Worm (Caenorhabditis elegans) whole organism, L2 larva: ENCODE data around the gene T11F9.21.
A peak's percentile ranks its signal among the peaks of the same experiment; 100 is the strongest.

Source experiments
- C34F6.9 ChIP-seq: fragments of 150-350 bp; optimal IDR thresholded peaks from 2 replicates; lab custom pipeline; 2014; ENCODE audit warnings: missing biosample characterization, missing genetic modification characterization
- F13H6.1 ChIP-seq: sonication (generic microtip); optimal IDR thresholded peaks from 2 replicates; lab custom pipeline; 2016; ENCODE audit warnings: missing genetic modification characterization, missing compliant biosample characterization
- R02D3.7 ChIP-seq: fragments of 150-350 bp; optimal IDR thresholded peaks from 2 replicates; lab custom pipeline; 2014; ENCODE audit warnings: missing biosample characterization, missing genetic modification characterization
- Y55F3AM.14 ChIP-seq: fragments of 200-800 bp; sonication (Bioruptor generic); optimal IDR thresholded peaks from 2 replicates; lab custom pipeline; 2018; ENCODE audit warnings: mild to moderate bottlenecking, missing genetic modification characterization, missing compliant biosample characterization
- ZK546.5 ChIP-seq: sonication (generic microtip); optimal IDR thresholded peaks from 2 replicates; lab custom pipeline; 2017; ENCODE audit warnings: missing biosample characterization, missing genetic modification characterization
- alr-1 ChIP-seq: fragments of 150-350 bp; optimal IDR thresholded peaks from 2 replicates; lab custom pipeline; 2014; ENCODE audit warnings: missing biosample characterization, missing genetic modification characterization
- aly-2 ChIP-seq: fragments of 150-350 bp; optimal IDR thresholded peaks from 2 replicates; lab custom pipeline; 2014; ENCODE audit warnings: missing biosample characterization, missing genetic modification characterization
- ama-1 ChIP-seq: fragments of 150-350 bp; optimal IDR thresholded peaks from 2 replicates; lab custom pipeline; 2018; ENCODE audit warnings: inconsistent platforms
- blmp-1 ChIP-seq: sonication (generic microtip); optimal IDR thresholded peaks from 2 replicates; lab custom pipeline; 2017; ENCODE audit warnings: missing genetic modification characterization, mild to moderate bottlenecking, missing compliant biosample characterization, antibody characterized with exemption, moderate library complexity; ENCODE audit not compliant: insufficient read depth
- ceh-16 ChIP-seq: fragments of 150-350 bp; optimal IDR thresholded peaks from 2 replicates; lab custom pipeline; 2014; ENCODE audit warnings: missing biosample characterization, missing genetic modification characterization
- ceh-82 ChIP-seq: fragments of 150-350 bp; optimal IDR thresholded peaks from 2 replicates; lab custom pipeline; 2014; ENCODE audit warnings: missing biosample characterization, missing genetic modification characterization
- crh-2 ChIP-seq: sonication (generic microtip); optimal IDR thresholded peaks from 2 replicates; lab custom pipeline; 2017; ENCODE audit warnings: missing biosample characterization, missing genetic modification characterization
- dmd-4 ChIP-seq: sonication (generic microtip); optimal IDR thresholded peaks from 2 replicates; lab custom pipeline; 2017; ENCODE audit warnings: missing biosample characterization, missing genetic modification characterization
- egl-27 ChIP-seq: sonication (generic microtip); optimal IDR thresholded peaks from 3 replicates; lab custom pipeline; 2017; ENCODE audit warnings: missing biosample characterization, missing genetic modification reagents, missing genetic modification characterization
- elt-1 ChIP-seq: fragments of 150-350 bp; optimal IDR thresholded peaks from 2 replicates; lab custom pipeline; 2014; ENCODE audit warnings: missing biosample characterization, missing genetic modification characterization
- elt-3 ChIP-seq: sonication (generic microtip); optimal IDR thresholded peaks from 2 replicates; lab custom pipeline; 2017; ENCODE audit warnings: missing biosample characterization, missing genetic modification characterization
- fos-1 ChIP-seq: fragments of 150-350 bp; optimal IDR thresholded peaks from 2 replicates; lab custom pipeline; 2014; ENCODE audit warnings: missing biosample characterization, missing genetic modification characterization
- gmeb-1 ChIP-seq: fragments of 150-350 bp; optimal IDR thresholded peaks from 2 replicates; lab custom pipeline; 2014; ENCODE audit warnings: missing biosample characterization, missing genetic modification characterization
- lin-11 ChIP-seq: fragments of 150-350 bp; sonication (generic microtip); optimal IDR thresholded peaks from 2 replicates; lab custom pipeline; 2014; ENCODE audit warnings: missing biosample characterization, missing genetic modification characterization, inconsistent platforms, mixed read lengths
- lin-13 ChIP-seq: fragments of 150-350 bp; optimal IDR thresholded peaks from 2 replicates; lab custom pipeline; 2014; ENCODE audit warnings: missing biosample characterization, missing genetic modification reagents, missing genetic modification characterization
- lin-39 ChIP-seq: fragments of 150-350 bp; optimal IDR thresholded peaks from 2 replicates; lab custom pipeline; 2014; ENCODE audit warnings: missing biosample characterization, missing genetic modification reagents, missing genetic modification characterization
- lsy-2 ChIP-seq, 2 experiments: fragments of 150-350 bp in 1 of 2; sonication (generic microtip) in 1 of 2; optimal IDR thresholded peaks; 2 replicates each; lab custom pipeline; 2014 to 2017; ENCODE audit warnings: missing biosample characterization in 2 of 2, missing genetic modification characterization in 2 of 2
- mab-5 ChIP-seq: fragments of 150-350 bp; optimal IDR thresholded peaks from 2 replicates; lab custom pipeline; 2014; ENCODE audit warnings: missing biosample characterization, missing genetic modification characterization
- mbf-1 ChIP-seq: sonication (generic microtip); optimal IDR thresholded peaks from 2 replicates; lab custom pipeline; 2017; ENCODE audit warnings: missing biosample characterization, missing genetic modification characterization
- mdl-1 ChIP-seq, 2 experiments: fragments of 150-350 bp in 1 of 2; sonication (generic microtip) in 1 of 2; optimal IDR thresholded peaks; 2 replicates each; lab custom pipeline; 2017; ENCODE audit warnings: missing biosample characterization in 2 of 2, missing genetic modification characterization in 2 of 2
- nhr-10 ChIP-seq: sonication (generic microtip); optimal IDR thresholded peaks from 2 replicates; lab custom pipeline; 2017; ENCODE audit warnings: missing biosample characterization, missing genetic modification characterization
- nhr-11 ChIP-seq: fragments of 150-350 bp; optimal IDR thresholded peaks from 2 replicates; lab custom pipeline; 2014; ENCODE audit warnings: missing biosample characterization, missing genetic modification characterization
- nhr-12 ChIP-seq: fragments of 150-350 bp; optimal IDR thresholded peaks from 2 replicates; lab custom pipeline; 2014; ENCODE audit warnings: missing biosample characterization, missing genetic modification characterization
- nhr-129 ChIP-seq: fragments of 150-350 bp; optimal IDR thresholded peaks from 2 replicates; lab custom pipeline; 2014; ENCODE audit warnings: missing biosample characterization, missing genetic modification characterization
- nhr-21 ChIP-seq: fragments of 150-350 bp; optimal IDR thresholded peaks from 2 replicates; lab custom pipeline; 2014; ENCODE audit warnings: missing biosample characterization, missing genetic modification characterization
- nhr-23 ChIP-seq: fragments of 150-350 bp; optimal IDR thresholded peaks from 2 replicates; lab custom pipeline; 2014; ENCODE audit warnings: missing biosample characterization, missing genetic modification reagents, missing genetic modification characterization
- nhr-237 ChIP-seq: fragments of 150-350 bp; optimal IDR thresholded peaks from 2 replicates; lab custom pipeline; 2014; ENCODE audit warnings: missing biosample characterization, missing genetic modification characterization
- nhr-25 ChIP-seq: fragments of 150-350 bp; sonication (generic microtip); optimal IDR thresholded peaks from 3 replicates; lab custom pipeline; 2014; ENCODE audit warnings: missing biosample characterization, missing genetic modification characterization
- nhr-6 ChIP-seq: fragments of 150-350 bp; optimal IDR thresholded peaks from 2 replicates; lab custom pipeline; 2014; ENCODE audit warnings: missing biosample characterization, missing genetic modification characterization
- nhr-77 ChIP-seq: fragments of 150-350 bp; optimal IDR thresholded peaks from 2 replicates; lab custom pipeline; 2014; ENCODE audit warnings: missing biosample characterization, missing genetic modification characterization
- peb-1 ChIP-seq: fragments of 150-350 bp; optimal IDR thresholded peaks from 2 replicates; lab custom pipeline; 2014; ENCODE audit warnings: missing biosample characterization, missing genetic modification characterization
- sem-4 ChIP-seq: fragments of 150-350 bp; optimal IDR thresholded peaks from 2 replicates; lab custom pipeline; 2014; ENCODE audit warnings: missing biosample characterization, missing genetic modification reagents, missing genetic modification characterization
- skn-1 ChIP-seq: sonication (generic microtip); optimal IDR thresholded peaks from 2 replicates; lab custom pipeline; 2017; ENCODE audit warnings: missing biosample characterization, missing genetic modification characterization
- sma-3 ChIP-seq: sonication (generic microtip); optimal IDR thresholded peaks from 2 replicates; lab custom pipeline; 2016; ENCODE audit warnings: missing genetic modification reagents, missing genetic modification characterization, missing compliant biosample characterization
- sma-9 ChIP-seq, 2 experiments: fragments of 150-350 bp in 1 of 2; sonication (generic microtip) in 1 of 2; optimal IDR thresholded peaks; 2 replicates each; lab custom pipeline; 2014 to 2016; ENCODE audit warnings: missing genetic modification characterization in 2 of 2, mild to moderate bottlenecking in 1 of 2, missing biosample characterization in 1 of 2, missing compliant biosample characterization in 1 of 2, missing genetic modification reagents in 1 of 2, moderate library complexity in 1 of 2
- snpc-4 ChIP-seq: fragments of 150-350 bp; optimal IDR thresholded peaks from 2 replicates; lab custom pipeline; 2014; ENCODE audit warnings: missing biosample characterization, missing genetic modification characterization
- unc-39 ChIP-seq: fragments of 150-350 bp; optimal IDR thresholded peaks from 2 replicates; lab custom pipeline; 2014; ENCODE audit warnings: missing biosample characterization, missing genetic modification characterization
- unc-55 ChIP-seq: fragments of 150-350 bp; sonication (generic microtip); optimal IDR thresholded peaks from 3 replicates; lab custom pipeline; 2014; ENCODE audit warnings: missing biosample characterization, missing genetic modification reagents, missing genetic modification characterization
- unc-62 ChIP-seq: fragments of 150-350 bp; optimal IDR thresholded peaks from 2 replicates; lab custom pipeline; 2014; ENCODE audit warnings: missing biosample characterization, missing genetic modification reagents, missing genetic modification characterization
- zag-1 ChIP-seq: fragments of 150-350 bp; optimal IDR thresholded peaks from 2 replicates; lab custom pipeline; 2014; ENCODE audit warnings: missing biosample characterization, missing genetic modification characterization
- ztf-1 ChIP-seq: fragments of 200-800 bp; sonication (Bioruptor generic); conservative IDR thresholded peaks from 2 replicates; pipeline ENCODE4 v1.3.6; 2022; ENCODE audit warnings: missing genetic modification characterization, missing compliant biosample characterization
- ztf-11 ChIP-seq: sonication (generic microtip); optimal IDR thresholded peaks from 2 replicates; lab custom pipeline; 2017; ENCODE audit warnings: missing biosample characterization, missing genetic modification characterization
- ztf-4 ChIP-seq: fragments of 150-350 bp; optimal IDR thresholded peaks from 2 replicates; lab custom pipeline; 2014; ENCODE audit warnings: missing biosample characterization, missing genetic modification characterization

T11F9.21 gene

DNA sequence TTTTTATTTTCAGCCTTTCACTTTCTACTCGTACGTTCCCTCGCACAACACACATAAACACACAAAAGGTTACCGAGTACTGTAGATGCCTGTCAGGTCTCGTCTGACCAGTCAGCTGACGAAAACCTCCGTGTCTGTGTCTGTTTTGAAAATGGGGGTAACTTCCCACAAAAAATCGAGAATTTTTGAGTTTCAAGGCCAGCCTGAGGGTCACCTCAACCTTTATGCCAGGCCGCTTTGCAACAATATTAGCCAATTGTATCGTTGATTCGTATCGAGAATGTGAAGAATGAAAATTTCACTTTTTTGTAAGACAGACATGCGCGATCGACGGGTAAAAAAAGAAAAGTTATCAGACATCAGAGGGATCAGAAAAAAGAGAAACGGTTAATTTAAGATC is 38.5 kb downstream of the T11F9.21 start (continued):
- no peak for TF ChIP-seq dmd-4 (tag; lab: Kevin White, UChicago)

DNA sequence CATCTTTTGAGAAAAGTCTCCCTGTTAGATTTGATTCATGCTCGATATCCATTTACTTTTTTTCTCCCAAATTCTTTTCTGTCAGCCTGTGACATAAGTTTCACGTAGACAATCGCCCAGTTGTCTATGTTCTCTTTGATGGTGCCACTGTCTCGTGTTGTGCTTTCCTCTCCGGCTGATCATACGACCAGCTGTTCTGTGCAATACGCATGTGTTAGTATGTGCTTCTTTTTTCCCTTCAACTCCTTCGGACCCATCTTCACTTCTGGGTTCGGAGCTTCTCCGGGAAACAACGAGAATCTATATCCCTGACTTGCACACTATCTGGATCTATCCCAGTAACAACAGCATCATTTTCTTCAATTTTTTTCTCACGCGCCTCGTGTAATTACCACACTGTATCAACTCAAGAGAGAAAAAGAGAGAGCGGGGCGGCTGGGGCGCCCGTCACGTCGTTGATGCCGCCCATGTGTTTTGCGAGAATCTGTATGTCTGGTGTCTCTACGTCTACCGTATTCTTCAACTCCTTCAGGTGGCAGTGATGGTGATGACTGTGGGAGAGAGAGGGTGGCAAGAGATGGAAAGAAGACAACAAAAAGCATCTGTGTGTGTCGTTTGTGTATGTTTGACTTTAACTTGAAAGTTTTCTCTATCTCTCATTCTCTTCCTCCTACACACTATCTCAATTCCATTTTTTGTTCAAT is 39.4 kb downstream of the T11F9.21 start:
- TF ChIP-seq unc-62 (no peak), sma-9 (GFP tag; optimal IDR thresholded peaks at IDR 0.05; lab: Kevin White, UChicago) (peak; percentile 97), sma-9 (tag; optimal IDR thresholded peaks at IDR 0.05; lab: Kevin White, UChicago) (no peak), ztf-1 (GFP tag; lab: Robert Waterston, UW) (no peak), nhr-129 (tag; lab: Kevin White, UChicago) (peak; percentile 90), lin-39 (tag; lab: Kevin White, UChicago) (no peak), dmd-4 (tag; lab: Kevin White, UChicago) (no peak), nhr-11 (no peak), R02D3.7 (tag; lab: Kevin White, UChicago) (no peak), mdl-1 (tag; optimal IDR thresholded peaks at IDR 0.05; lab: Kevin White, UChicago) (peak; percentile 46 to 83), nhr-10 (tag; lab: Kevin White, UChicago) (no peak), egl-27 (tag; lab: Kevin White, UChicago) (peak; percentile 77), ceh-82 (no peak), ztf-4 (tag; lab: Kevin White, UChicago) (peak; percentile 38), lin-13 (GFP tag; lab: Kevin White, UChicago) (peak; percentile 76), nhr-25 (tag; lab: Kevin White, UChicago) (peak; percentile 95), nhr-12 (tag; lab: Kevin White, UChicago) (no peak), mab-5 (tag; lab: Kevin White, UChicago) (peak; percentile 19), blmp-1 (tag; lab: Kevin White, UChicago) (peak; percentile 96), unc-55 (GFP tag; lab: Kevin White, UChicago) (no peak), unc-39 (tag; lab: Kevin White, UChicago) (no peak), sma-3 (peak; percentile 91), nhr-237 (tag; lab: Kevin White, UChicago) (no peak), nhr-77 (tag; lab: Kevin White, UChicago) (no peak), lin-11 (tag; lab: Kevin White, UChicago) (no peak), ztf-11 (tag; lab: Kevin White, UChicago) (no peak), zag-1 (tag; lab: Kevin White, UChicago) (no peak), ama-1 (lab: Kevin White, UChicago) (no peak), elt-3 (no peak), nhr-23 (tag; lab: Kevin White, UChicago) (no peak), nhr-21 (peak; percentile 77), crh-2 (tag; lab: Kevin White, UChicago) (peak; percentile 80), F13H6.1 (tag; lab: Kevin White, UChicago) (peak; percentile 96), gmeb-1 (peak; percentile 55), ceh-16 (tag; lab: Kevin White, UChicago) (no peak), sem-4 (tag; lab: Kevin White, UChicago) (peak; percentile 82), C34F6.9 (tag; lab: Kevin White, UChicago) (peak; percentile 65), fos-1 (tag; lab: Kevin White, UChicago) (peak; percentile 94), ZK546.5 (tag; lab: Kevin White, UChicago) (no peak), lsy-2 (tag; optimal IDR thresholded peaks at IDR 0.05; lab: Kevin White, UChicago) (peak; percentile 13 to 80), peb-1 (tag; lab: Kevin White, UChicago) (no peak), nhr-6 (tag; lab: Kevin White, UChicago) (peak; percentile 73), mbf-1 (tag; lab: Kevin White, UChicago) (no peak), Y55F3AM.14 (GFP tag; lab: Kevin White, UChicago) (peak; percentile 73), aly-2 (tag; lab: Kevin White, UChicago) (no peak), skn-1 (no peak), snpc-4 (tag; lab: Kevin White, UChicago) (no peak), elt-1 (no peak), alr-1 (tag; lab: Kevin White, UChicago) (no peak)
